Fruit fly (Drosophila melanogaster) whole organism, embryonic: ENCODE measurements around the gene Papss.
A peak's percentile ranks its signal among the peaks of the same experiment; 100 is the strongest.

ENCODE experiments used
- ATbp ChIP-seq: fragments of 200-800 bp; sonication (Bioruptor generic); optimal IDR thresholded peaks from 2 replicates; lab custom pipeline; 2017; ENCODE audit warnings: missing biosample characterization, mild to moderate bottlenecking, missing genetic modification characterization, missing genetic modification reagents
- Aef1 ChIP-seq: fragments of 200-800 bp; sonication (Bioruptor generic); IDR thresholded peaks from 3 replicates; pipeline ENCODE4 v1.3.6; 2022; ENCODE audit warnings: missing biosample characterization, missing genetic modification characterization
- B-H2 ChIP-seq: fragments of 200-800 bp; sonication (Bioruptor generic); optimal IDR thresholded peaks from 2 replicates; lab custom pipeline; 2018; ENCODE audit warnings: missing biosample characterization, mild to moderate bottlenecking, missing genetic modification characterization
- CG11093 ChIP-seq: fragments of 200-800 bp; sonication (Bioruptor generic); IDR thresholded peaks from 3 replicates; pipeline ENCODE4 v1.3.6; 2022; ENCODE audit warnings: missing biosample characterization, missing genetic modification characterization
- CG12071 ChIP-seq: fragments of 200-800 bp; sonication (Bioruptor generic); optimal IDR thresholded peaks from 3 replicates; lab custom pipeline; 2018; ENCODE audit warnings: missing biosample characterization, mild to moderate bottlenecking, missing genetic modification characterization
- CG12744 ChIP-seq: fragments of 200-800 bp; sonication (Bioruptor generic); optimal IDR thresholded peaks from 2 replicates; lab custom pipeline; 2016; ENCODE audit warnings: missing biosample characterization, missing genetic modification characterization
- CG14014 ChIP-seq: fragments of 200-800 bp; sonication (Bioruptor generic); IDR thresholded peaks from 2 replicates; pipeline ENCODE4 v1.3.6; 2022; ENCODE audit warnings: missing biosample characterization, missing genetic modification characterization
- CG15073 ChIP-seq: fragments of 200-800 bp; sonication (Bioruptor generic); optimal IDR thresholded peaks from 2 replicates; lab custom pipeline; 2016; ENCODE audit warnings: missing biosample characterization, missing genetic modification characterization
- CG18764 ChIP-seq: fragments of 200-800 bp; sonication (Bioruptor generic); optimal IDR thresholded peaks from 3 replicates; lab custom pipeline; 2016; ENCODE audit warnings: missing biosample characterization, missing genetic modification characterization
- CG2129 ChIP-seq: fragments of 200-800 bp; sonication (Bioruptor generic); IDR thresholded peaks from 2 replicates; pipeline ENCODE4 v1.3.6; 2022; ENCODE audit warnings: missing biosample characterization, missing genetic modification characterization; ENCODE audit not compliant: partially characterized antibody
- CG30403 ChIP-seq: fragments of 200-800 bp; sonication (Bioruptor generic); optimal IDR thresholded peaks from 3 replicates; lab custom pipeline; 2016; ENCODE audit warnings: missing biosample characterization, missing genetic modification characterization
- CG34224 ChIP-seq: fragments of 200-800 bp; sonication (Bioruptor generic); IDR thresholded peaks from 3 replicates; pipeline ENCODE4 v1.3.6; 2022; ENCODE audit warnings: missing biosample characterization, missing genetic modification characterization; ENCODE audit not compliant: partially characterized antibody
- CG34376 ChIP-seq: fragments of 200-800 bp; sonication (Bioruptor generic); optimal IDR thresholded peaks from 2 replicates; lab custom pipeline; 2018; ENCODE audit warnings: missing biosample characterization, mild to moderate bottlenecking, missing genetic modification characterization
- CG4328 ChIP-seq: fragments of 200-800 bp; sonication (Bioruptor generic); optimal IDR thresholded peaks from 3 replicates; lab custom pipeline; 2017; ENCODE audit warnings: missing biosample characterization, missing genetic modification reagents, missing genetic modification characterization
- CG4730 ChIP-seq: fragments of 200-800 bp; sonication (Bioruptor generic); IDR thresholded peaks from 2 replicates; pipeline ENCODE4 v1.3.6; 2022; ENCODE audit warnings: missing biosample characterization, missing genetic modification characterization
- CG6254 ChIP-seq: fragments of 200-800 bp; sonication (Bioruptor generic); optimal IDR thresholded peaks from 3 replicates; lab custom pipeline; 2017; ENCODE audit warnings: mild to moderate bottlenecking, missing biosample characterization, missing genetic modification reagents, missing genetic modification characterization
- CG7556 ChIP-seq: fragments of 200-800 bp; sonication (Bioruptor generic); optimal IDR thresholded peaks from 2 replicates; lab custom pipeline; 2017; ENCODE audit warnings: missing biosample characterization, mild to moderate bottlenecking, missing genetic modification characterization
- CG9609 ChIP-seq: fragments of 200-800 bp; sonication (Bioruptor generic); optimal IDR thresholded peaks from 3 replicates; lab custom pipeline; 2016; ENCODE audit warnings: missing biosample characterization, missing genetic modification characterization
- Drgx ChIP-seq: fragments of 200-800 bp; sonication (Bioruptor generic); IDR thresholded peaks from 2 replicates; pipeline ENCODE4 v1.3.6; 2022; ENCODE audit warnings: missing biosample characterization, missing genetic modification characterization
- Elba2 ChIP-seq: fragments of 200-800 bp; sonication (Bioruptor generic); optimal IDR thresholded peaks from 3 replicates; lab custom pipeline; 2016; ENCODE audit warnings: missing biosample characterization, missing genetic modification characterization
- Ets97D ChIP-seq: fragments of 200-800 bp; sonication (Bioruptor generic); optimal IDR thresholded peaks from 3 replicates; lab custom pipeline; 2016; ENCODE audit warnings: missing biosample characterization, missing genetic modification characterization
- HLH3B ChIP-seq: fragments of 200-800 bp; sonication (Bioruptor generic); IDR thresholded peaks from 2 replicates; pipeline ENCODE4 v1.3.6; 2022; ENCODE audit warnings: missing biosample characterization, missing genetic modification characterization
- HLHmδ ChIP-seq: fragments of 200-800 bp; sonication (Bioruptor generic); optimal IDR thresholded peaks from 2 replicates; lab custom pipeline; 2018; ENCODE audit warnings: missing biosample characterization, mild to moderate bottlenecking, missing genetic modification characterization, moderate library complexity
- Pdp1 ChIP-seq, 2 experiments: fragments of 200-800 bp; sonication (Bioruptor generic); optimal IDR thresholded peaks; 3 replicates each; lab custom pipeline; 2016; ENCODE audit warnings: missing biosample characterization in 2 of 2, missing genetic modification characterization in 2 of 2, mild to moderate bottlenecking in 1 of 2, moderate library complexity in 1 of 2
- Rfx ChIP-seq: fragments of 200-800 bp; sonication (Bioruptor generic); IDR thresholded peaks from 2 replicates; pipeline ENCODE4 v1.3.6; 2022; ENCODE audit warnings: missing biosample characterization, missing genetic modification characterization
- chinmo ChIP-seq: fragments of 200-800 bp; sonication (Bioruptor generic); IDR thresholded peaks from 4 replicates; pipeline ENCODE4 v1.3.6; 2022; ENCODE audit warnings: missing biosample characterization, missing genetic modification characterization; ENCODE audit not compliant: partially characterized antibody
- crc ChIP-seq: fragments of 200-800 bp; sonication (Bioruptor generic); optimal IDR thresholded peaks from 2 replicates; lab custom pipeline; 2016; ENCODE audit warnings: missing biosample characterization, missing genetic modification characterization
- da ChIP-seq: fragments of 200-800 bp; sonication (Bioruptor generic); optimal IDR thresholded peaks from 2 replicates; lab custom pipeline; 2016; ENCODE audit warnings: missing biosample characterization, missing genetic modification characterization
- disco-r ChIP-seq: fragments of 200-800 bp; sonication (Bioruptor generic); optimal IDR thresholded peaks from 2 replicates; lab custom pipeline; 2016; ENCODE audit warnings: missing biosample characterization, missing genetic modification characterization
- dmrt11E ChIP-seq: fragments of 200-800 bp; sonication (Bioruptor generic); optimal IDR thresholded peaks from 3 replicates; lab custom pipeline; 2018; ENCODE audit warnings: missing biosample characterization, mild to moderate bottlenecking, missing genetic modification characterization, moderate library complexity
- ems ChIP-seq: fragments of 200-800 bp; sonication (Bioruptor generic); optimal IDR thresholded peaks from 3 replicates; lab custom pipeline; 2016; ENCODE audit warnings: missing biosample characterization, missing genetic modification characterization
- eyg ChIP-seq: fragments of 200-800 bp; sonication (Bioruptor generic); optimal IDR thresholded peaks from 3 replicates; lab custom pipeline; 2016; ENCODE audit warnings: missing biosample characterization, missing genetic modification characterization
- gro ChIP-seq: fragments of 200-800 bp; sonication (Bioruptor generic); optimal IDR thresholded peaks from 2 replicates; lab custom pipeline; 2016; ENCODE audit warnings: missing biosample characterization, missing genetic modification characterization
- her ChIP-seq: fragments of 200-800 bp; sonication (Bioruptor generic); optimal IDR thresholded peaks from 2 replicates; lab custom pipeline; 2016; ENCODE audit warnings: missing biosample characterization, missing genetic modification characterization
- lbe ChIP-seq: fragments of 200-800 bp; sonication (Bioruptor generic); optimal IDR thresholded peaks from 2 replicates; lab custom pipeline; 2016; ENCODE audit warnings: missing biosample characterization, mild to moderate bottlenecking, missing genetic modification characterization
- lola ChIP-seq, 3 experiments: fragments of >200 bp in 2 of 3; fragments of 200-800 bp in 1 of 3; sonication (Bioruptor generic) in 1 of 3; optimal IDR thresholded peaks; 2 replicates each; lab custom pipeline; 2017 to 2019; ENCODE audit warnings: missing biosample characterization in 3 of 3, missing genetic modification characterization in 3 of 3, mild to moderate bottlenecking in 1 of 3, moderate library complexity in 1 of 3
- mirr ChIP-seq: fragments of 200-800 bp; sonication (Bioruptor generic); optimal IDR thresholded peaks from 3 replicates; lab custom pipeline; 2018; ENCODE audit warnings: missing biosample characterization, mild to moderate bottlenecking, missing genetic modification characterization
- oc ChIP-seq: fragments of 200-800 bp; sonication (Bioruptor generic); optimal IDR thresholded peaks from 2 replicates; lab custom pipeline; 2018; ENCODE audit warnings: missing biosample characterization, mild to moderate bottlenecking, missing genetic modification characterization, moderate library complexity
- pfk ChIP-seq: fragments of 200-800 bp; sonication (Bioruptor generic); optimal IDR thresholded peaks from 2 replicates; lab custom pipeline; 2018; ENCODE audit warnings: missing biosample characterization, mild to moderate bottlenecking, missing genetic modification characterization, moderate library complexity
- ranshi ChIP-seq: fragments of 200-800 bp; sonication (Bioruptor generic); IDR thresholded peaks from 2 replicates; pipeline ENCODE4 v1.3.6; 2022; ENCODE audit warnings: missing biosample characterization, missing genetic modification characterization
- sc ChIP-seq, 3 experiments: fragments of >200 bp in 2 of 3; fragments of 200-800 bp in 1 of 3; sonication (Bioruptor generic) in 1 of 3; optimal IDR thresholded peaks; 2 replicates in 2 of 3; 3 replicates in 1 of 3; lab custom pipeline; 2017; ENCODE audit warnings: mild to moderate bottlenecking in 1 of 3, missing biosample characterization in 1 of 3, missing genetic modification characterization in 1 of 3, missing genetic modification reagents in 1 of 3
- sens ChIP-seq: fragments of 200-800 bp; sonication (Bioruptor generic); peaks from one replicate; lab custom pipeline; 2016; ENCODE audit warnings: missing biosample characterization, missing genetic modification characterization
- shn ChIP-seq: fragments of 200-800 bp; sonication (Bioruptor generic); optimal IDR thresholded peaks from 3 replicates; lab custom pipeline; 2016; ENCODE audit warnings: missing biosample characterization, missing genetic modification characterization
- sim ChIP-seq: fragments of 200-800 bp; sonication (Bioruptor generic); IDR thresholded peaks from 2 replicates; pipeline ENCODE4 v1.3.6; 2022; ENCODE audit warnings: missing biosample characterization, missing genetic modification characterization
- sna ChIP-seq: fragments of 200-800 bp; sonication (Bioruptor generic); IDR thresholded peaks from 2 replicates; pipeline ENCODE4 v1.3.6; 2022; ENCODE audit warnings: missing biosample characterization, missing genetic modification characterization; ENCODE audit not compliant: partially characterized antibody
- sob ChIP-seq: fragments of 200-800 bp; sonication (Bioruptor generic); IDR thresholded peaks from 2 replicates; pipeline ENCODE4 v1.3.6; 2022; ENCODE audit warnings: missing biosample characterization, missing genetic modification characterization
- tna ChIP-seq: fragments of 200-800 bp; sonication (Bioruptor generic); IDR thresholded peaks from 2 replicates; pipeline ENCODE4 v1.3.6; 2022; ENCODE audit warnings: missing biosample characterization, missing genetic modification characterization; ENCODE audit not compliant: partially characterized antibody
- zfh1 ChIP-seq: fragments of 200-800 bp; sonication (Bioruptor generic); IDR thresholded peaks from 3 replicates; pipeline ENCODE4 v1.3.6; 2022; ENCODE audit warnings: missing biosample characterization, missing genetic modification characterization

Gene Papss

dm6 chr3L:19817807-19818531 is 27.1 kb upstream of the Papss start, which contains the start of the genes Fibp and Deaf1 (continued):
- TF ChIP-seq crc (GFP tag; lab: Kevin White, UChicago) (peak; percentile 53), B-H2 (GFP tag; lab: Kevin White, UChicago) (peak; percentile 64), Drgx (GFP tag; lab: Robert Waterston, UW) (no peak), oc (tag; lab: Kevin White, UChicago) (no peak), gro (GFP tag; lab: Kevin White, UChicago) (peak; percentile 58), HLH3B (0 out of 2 replicates have a peak, but pooled peaks have one; percentile 41), CG15073 (peak; percentile 7), dmrt11E (tag; lab: Kevin White, UChicago) (peak; percentile 79), CG9609 (GFP tag; lab: Kevin White, UChicago) (peak; percentile 84), ranshi (GFP tag; lab: Robert Waterston, UW) (peak; percentile 39; the same call in 1 of the 2 replicates), CG7556 (GFP tag; lab: Kevin White, UChicago) (peak; percentile 68), chinmo (GFP tag; lab: Robert Waterston, UW) (peak; percentile 98), ATbp (no peak), lola (GFP tag; optimal IDR thresholded peaks at IDR 0.05; lab: Kevin White, UChicago) (peak in 1 of 3 experiments; percentile 82), zfh1 (GFP tag; lab: Robert Waterston, UW) (peak; percentile 53; the same call in 2 of the 3 replicates), mirr (GFP tag; lab: Kevin White, UChicago) (peak; percentile 54), lbe (peak; percentile 29), CG6254 (GFP tag; lab: Kevin White, UChicago) (no peak), ems (GFP tag; lab: Kevin White, UChicago) (peak; percentile 72), her (GFP tag; lab: Kevin White, UChicago) (peak; percentile 46), CG2129 (GFP tag; lab: Robert Waterston, UW) (peak; percentile 89), disco-r (peak; percentile 56), CG12071 (no peak), sc (optimal IDR thresholded peaks at IDR 0.05; lab: Kevin White, UChicago) (no peak), sc (GFP tag; optimal IDR thresholded peaks at IDR 0.05; lab: Kevin White, UChicago) (peak; percentile 11), tna (GFP tag; lab: Robert Waterston, UW) (peak; percentile 95), Rfx (GFP tag; lab: Robert Waterston, UW) (peak; percentile 82), Aef1 (GFP tag; lab: Robert Waterston, UW) (peak; percentile 67; the same call in 2 of the 3 replicates), HLHmδ (GFP tag; lab: Kevin White, UChicago) (no peak), CG4730 (GFP tag; lab: Robert Waterston, UW) (0 out of 2 replicates have a peak, but pooled peaks have one; percentile 33), shn (GFP tag; lab: Kevin White, UChicago) (peak; percentile 86), CG30403 (GFP tag; lab: Kevin White, UChicago) (peak; percentile 92), da (peak; percentile 69), Ets97D (GFP tag; lab: Kevin White, UChicago) (peak; percentile 72), Pdp1 (GFP tag; optimal IDR thresholded peaks at IDR 0.05; lab: Kevin White, UChicago) (peak; percentile 76 to 85), CG12744 (peak; percentile 56), pfk (GFP tag; lab: Kevin White, UChicago) (no peak), eyg (GFP tag; lab: Kevin White, UChicago) (peak; percentile 20), CG18764 (peak; percentile 56), sob (GFP tag; lab: Robert Waterston, UW) (peak; percentile 81; the same call in 1 of the 2 replicates), Elba2 (GFP tag; lab: Kevin White, UChicago) (peak; percentile 95), sim (GFP tag; lab: Robert Waterston, UW) (no peak), sens (GFP tag; lab: Kevin White, UChicago) (peak; percentile 94), CG34224 (peak; percentile 91), CG14014 (GFP tag; lab: Robert Waterston, UW) (peak; percentile 60; the same call in 1 of the 2 replicates), CG11093 (GFP tag; lab: Robert Waterston, UW) (peak; percentile 62; the same call in 2 of the 3 replicates), CG4328 (GFP tag; lab: Kevin White, UChicago) (peak; percentile 62), CG34376 (GFP tag; lab: Kevin White, UChicago) (peak; percentile 50), sna (GFP tag; lab: Robert Waterston, UW) (peak; percentile 94)
